Worm (Caenorhabditis elegans): ENCODE measurements around the gene met-2.
"Not testable (repeated sequence)": the region's sequence is repeated elsewhere in the genome, so short reads cannot be mapped to it uniquely, and the experiment has no call there.

ce11 chrIII:8339372-8339771 lies 35.7 kb upstream of the met-2 start, which contains the start of gene clc-28:
- not testable (repeated sequence) for TF ChIP-seq ceh-82, nhr-237, ztf-4, ceh-9 (tag; optimal IDR thresholded peaks at IDR 0.05)
